In genomic region chr3L:8546355-8546771, dm6 we compare ENCODE assay signal across 1 fruit fly cellular context.
TF ChIP-seq lines count a peak whose summit lies in the region.

No protein-coding gene starts in this region.

TF ChIP-seq in whole organism, embryonic, 481 proteins besides CTCF, POLR2A, EP300 and RAD21 (continued from another document):
- TF ChIP-seq CG42726 (GFP tag; IDR thresholded peaks at IDR 0.05; lab: Robert Waterston, UW; ENCODE audit: partially characterized antibody) (no peak), hbn (GFP tag; IDR thresholded peaks at IDR 0.05; lab: Robert Waterston, UW; ENCODE audit: partially characterized antibody) (peak; percentile 41; the same call in 1 of the 2 replicates), CG12219 (GFP tag; optimal IDR thresholded peaks at IDR 0.05; lab: Kevin White, UChicago) (no peak), chn (GFP tag; optimal IDR thresholded peaks at IDR 0.05; lab: Kevin White, UChicago) (no peak), CG10431 (GFP tag; optimal IDR thresholded peaks at IDR 0.05; lab: Kevin White, UChicago) (peak; percentile 67), CG18599 (GFP tag; optimal IDR thresholded peaks at IDR 0.05; lab: Kevin White, UChicago) (peak; percentile 20), CG32532 (GFP tag; IDR thresholded peaks at IDR 0.05; lab: Robert Waterston, UW) (peak; percentile 61; the same call in 1 of the 2 replicates), CG7839 (tag; optimal IDR thresholded peaks at IDR 0.05; lab: Kevin White, UChicago) (peak; percentile 2), gsb (GFP tag; IDR thresholded peaks at IDR 0.05; lab: Robert Waterston, UW) (peak; percentile 25; the same call in 1 of the 2 replicates), CG4424 (GFP tag; optimal IDR thresholded peaks at IDR 0.05; lab: Kevin White, UChicago) (no peak), Hand (GFP tag; optimal IDR thresholded peaks at IDR 0.05; lab: Kevin White, UChicago) (peak; percentile 24), CG10321 (GFP tag; IDR thresholded peaks at IDR 0.05; lab: Robert Waterston, UW) (0 out of 2 replicates have a peak, but pooled peaks have one; percentile 16), HLHmδ (GFP tag; optimal IDR thresholded peaks at IDR 0.05; lab: Kevin White, UChicago) (no peak), bowl (GFP tag; IDR thresholded peaks at IDR 0.05; lab: Robert Waterston, UW) (0 out of 2 replicates have a peak, but pooled peaks have one; percentile 45), CG17359 (tag; optimal IDR thresholded peaks at IDR 0.05; lab: Kevin White, UChicago) (peak; percentile 11), nerfin-2 (GFP tag; IDR thresholded peaks at IDR 0.05; lab: Robert Waterston, UW; ENCODE audit: partially characterized antibody) (no peak), otp (GFP tag; IDR thresholded peaks at IDR 0.05; lab: Robert Waterston, UW) (0 out of 3 replicates have a peak, but pooled peaks have one; percentile 30), ab (GFP tag; optimal IDR thresholded peaks at IDR 0.05; lab: Kevin White, UChicago) (no peak), CG13424 (tag; optimal IDR thresholded peaks at IDR 0.05; lab: Kevin White, UChicago) (peak; percentile 6), CG10543 (GFP tag; optimal IDR thresholded peaks at IDR 0.05; lab: Kevin White, UChicago) (peak; percentile 58), CG34422 (GFP tag; IDR thresholded peaks at IDR 0.05; lab: Robert Waterston, UW) (peak; percentile 36; the same call in 1 of the 3 replicates), BtbVII (GFP tag; optimal IDR thresholded peaks at IDR 0.05; lab: Kevin White, UChicago) (peak; percentile 39), Scr (GFP tag; IDR thresholded peaks at IDR 0.05; lab: Robert Waterston, UW; ENCODE audit: partially characterized antibody) (no peak), Oaz (GFP tag; IDR thresholded peaks at IDR 0.05; lab: Robert Waterston, UW) (no peak), bbx (GFP tag; IDR thresholded peaks at IDR 0.05; lab: Robert Waterston, UW; ENCODE audit: partially characterized antibody) (peak; percentile 62; the same call in 1 of the 2 replicates), klu (GFP tag; IDR thresholded peaks at IDR 0.05; lab: Robert Waterston, UW) (no peak), gro (GFP tag; optimal IDR thresholded peaks at IDR 0.05; lab: Kevin White, UChicago) (no peak), pan (optimal IDR thresholded peaks at IDR 0.05; lab: Kevin White, UChicago) (no peak), pan (GFP tag; optimal IDR thresholded peaks at IDR 0.05 in 1 of 2, IDR thresholded peaks at IDR 0.05 in 1 of 2) (peak in 1 of 2 experiments; percentile 27), CG17912 (GFP tag; optimal IDR thresholded peaks at IDR 0.05; lab: Kevin White, UChicago) (peak; percentile 37), CG14965 (GFP tag; optimal IDR thresholded peaks at IDR 0.05; lab: Kevin White, UChicago; ENCODE audit: borderline replicate concordance) (no peak), dpn (GFP tag; optimal IDR thresholded peaks at IDR 0.05; lab: Kevin White, UChicago) (no peak), CG11695 (GFP tag; IDR thresholded peaks at IDR 0.05; lab: Robert Waterston, UW) (peak; percentile 31; the same call in 1 of the 3 replicates), Ssrp (tag; optimal IDR thresholded peaks at IDR 0.05; lab: Kevin White, UChicago) (no peak), lilli (GFP tag; optimal IDR thresholded peaks at IDR 0.05; lab: Kevin White, UChicago) (no peak), Stat92E (GFP tag; optimal IDR thresholded peaks at IDR 0.05; lab: Kevin White, UChicago) (peak in 1 of 3 experiments; percentile 59), Dll (GFP tag; IDR thresholded peaks at IDR 0.05; lab: Robert Waterston, UW; ENCODE audit: partially characterized antibody) (peak; percentile 21; the same call in 1 of the 4 replicates), cwo (GFP tag; optimal IDR thresholded peaks at IDR 0.05; lab: Kevin White, UChicago) (peak; percentile 45), kay (GFP tag; optimal IDR thresholded peaks at IDR 0.05; lab: Kevin White, UChicago) (peak; percentile 93), wdn (GFP tag; IDR thresholded peaks at IDR 0.05; lab: Robert Waterston, UW) (no peak), Hr78 (GFP tag; optimal IDR thresholded peaks at IDR 0.05; lab: Kevin White, UChicago) (no peak), Dp (GFP tag; optimal IDR thresholded peaks at IDR 0.05; lab: Kevin White, UChicago) (no peak), Lim3 (GFP tag; IDR thresholded peaks at IDR 0.05; lab: Robert Waterston, UW) (no peak), corto (GFP tag; optimal IDR thresholded peaks at IDR 0.05; lab: Kevin White, UChicago) (peak; percentile 62), HHEX (GFP tag; optimal IDR thresholded peaks at IDR 0.05; lab: Kevin White, UChicago) (no peak), Adf1 (GFP tag; IDR thresholded peaks at IDR 0.05; lab: Robert Waterston, UW) (no peak), unc-4 (GFP tag; IDR thresholded peaks at IDR 0.05; lab: Robert Waterston, UW; ENCODE audit: partially characterized antibody) (peak; percentile 47; the same call in 1 of the 2 replicates), CG10565 (GFP tag; optimal IDR thresholded peaks at IDR 0.05; lab: Kevin White, UChicago) (no peak), CG3838 (GFP tag; optimal IDR thresholded peaks at IDR 0.05; lab: Kevin White, UChicago) (no peak), CG10979 (tag; optimal IDR thresholded peaks at IDR 0.05; lab: Kevin White, UChicago) (no peak), Eip74EF (GFP tag; optimal IDR thresholded peaks at IDR 0.05; lab: Kevin White, UChicago) (peak in 1 of 2 experiments; percentile 28), ato (GFP tag; IDR thresholded peaks at IDR 0.05; lab: Robert Waterston, UW; ENCODE audit: partially characterized antibody) (0 out of 2 replicates have a peak, but pooled peaks have one; percentile 32), gfzf (GFP tag; optimal IDR thresholded peaks at IDR 0.05; lab: Kevin White, UChicago) (no peak), Oli (tag; optimal IDR thresholded peaks at IDR 0.05; lab: Kevin White, UChicago) (no peak), hkb (optimal IDR thresholded peaks at IDR 0.05; lab: Kevin White, UChicago) (no peak), hkb (GFP tag; IDR thresholded peaks at IDR 0.05; lab: Robert Waterston, UW) (0 out of 2 replicates have a peak, but pooled peaks have one; percentile 26), yki (optimal IDR thresholded peaks at IDR 0.05; lab: Kevin White, UChicago) (peak; percentile 86), fd102C (GFP tag; optimal IDR thresholded peaks at IDR 0.05; lab: Kevin White, UChicago) (peak; percentile 0), CrebB (tag; optimal IDR thresholded peaks at IDR 0.05; lab: Kevin White, UChicago) (peak; percentile 57), exex (tag; optimal IDR thresholded peaks at IDR 0.05; lab: Kevin White, UChicago) (no peak), HmgZ (tag; optimal IDR thresholded peaks at IDR 0.05; lab: Kevin White, UChicago) (peak; percentile 53), CG6765 (GFP tag; optimal IDR thresholded peaks at IDR 0.05; lab: Kevin White, UChicago) (peak; percentile 30), gsb-n (tag; optimal IDR thresholded peaks at IDR 0.05; lab: Kevin White, UChicago) (no peak), mirr (GFP tag; optimal IDR thresholded peaks at IDR 0.05; lab: Kevin White, UChicago) (peak; percentile 54), Trl (optimal IDR thresholded peaks at IDR 0.05; lab: Kevin White, UChicago) (peak; percentile 94), Trl (GFP tag; optimal IDR thresholded peaks at IDR 0.05; lab: Kevin White, UChicago) (no peak), dysf (GFP tag; IDR thresholded peaks at IDR 0.05; lab: Robert Waterston, UW) (no peak), CG34224 (GFP tag; IDR thresholded peaks at IDR 0.05; lab: Robert Waterston, UW; ENCODE audit: partially characterized antibody) (peak; percentile 67), PHDP (tag; optimal IDR thresholded peaks at IDR 0.05; lab: Kevin White, UChicago) (no peak), caup (GFP tag; optimal IDR thresholded peaks at IDR 0.05; lab: Kevin White, UChicago; ENCODE audit: severe bottlenecking) (peak; percentile 24), CG14014 (GFP tag; IDR thresholded peaks at IDR 0.05; lab: Robert Waterston, UW) (peak; percentile 14; the same call in 1 of the 2 replicates), z (GFP tag; IDR thresholded peaks at IDR 0.05; lab: Robert Waterston, UW) (peak; percentile 55; the same call in 2 of the 3 replicates), chm (GFP tag; IDR thresholded peaks at IDR 0.05; lab: Robert Waterston, UW) (peak; percentile 54; the same call in 1 of the 2 replicates), sr (GFP tag; IDR thresholded peaks at IDR 0.05; lab: Robert Waterston, UW) (0 out of 3 replicates have a peak, but pooled peaks have one; percentile 14), Rfx (GFP tag; IDR thresholded peaks at IDR 0.05; lab: Robert Waterston, UW) (peak; percentile 16; the same call in 1 of the 2 replicates), CG12769 (tag; optimal IDR thresholded peaks at IDR 0.05; lab: Kevin White, UChicago) (peak; percentile 91), her (GFP tag; optimal IDR thresholded peaks at IDR 0.05; lab: Kevin White, UChicago) (no peak), HLH3B (GFP tag; IDR thresholded peaks at IDR 0.05; lab: Robert Waterston, UW) (0 out of 2 replicates have a peak, but pooled peaks have one; percentile 18), CG2199 (GFP tag; IDR thresholded peaks at IDR 0.05; lab: Robert Waterston, UW) (0 out of 3 replicates have a peak, but pooled peaks have one; percentile 34), CG5953 (GFP tag; IDR thresholded peaks at IDR 0.05; lab: Robert Waterston, UW) (0 out of 2 replicates have a peak, but pooled peaks have one; percentile 6), CG18011 (GFP tag; optimal IDR thresholded peaks at IDR 0.05; lab: Kevin White, UChicago) (no peak), CG15514 (GFP tag; optimal IDR thresholded peaks at IDR 0.05; lab: Kevin White, UChicago) (peak; percentile 62), ftz-f1 (GFP tag; optimal IDR thresholded peaks at IDR 0.05; lab: Kevin White, UChicago) (peak; percentile 85), zfh1 (GFP tag; IDR thresholded peaks at IDR 0.05; lab: Robert Waterston, UW) (no peak), Awh (GFP tag; IDR thresholded peaks at IDR 0.05; lab: Robert Waterston, UW) (0 out of 2 replicates have a peak, but pooled peaks have one; percentile 10), CG14710 (tag; optimal IDR thresholded peaks at IDR 0.05; lab: Kevin White, UChicago) (no peak), CG8944 (GFP tag; optimal IDR thresholded peaks at IDR 0.05; lab: Kevin White, UChicago) (no peak), D (optimal IDR thresholded peaks at IDR 0.05; lab: Kevin White, UChicago) (no peak), D (GFP tag; optimal IDR thresholded peaks at IDR 0.05; lab: Kevin White, UChicago) (no peak), Pdp1 (GFP tag; optimal IDR thresholded peaks at IDR 0.05; lab: Kevin White, UChicago) (peak in 1 of 2 experiments; percentile 66), Xrp1 (GFP tag; IDR thresholded peaks at IDR 0.05; lab: Robert Waterston, UW) (peak; percentile 38), CG6813 (GFP tag; optimal IDR thresholded peaks at IDR 0.05; lab: Kevin White, UChicago) (peak; percentile 30), CG2678 (tag; optimal IDR thresholded peaks at IDR 0.05; lab: Kevin White, UChicago) (no peak), trem (tag; optimal IDR thresholded peaks at IDR 0.05; lab: Kevin White, UChicago) (peak; percentile 15), Ptx1 (GFP tag; IDR thresholded peaks at IDR 0.05; lab: Robert Waterston, UW) (no peak), CG3281 (GFP tag; optimal IDR thresholded peaks at IDR 0.05; lab: Kevin White, UChicago) (peak; percentile 19), bsh (GFP tag; optimal IDR thresholded peaks at IDR 0.05; lab: Kevin White, UChicago) (peak in 1 of 2 experiments; percentile 48), bigmax (GFP tag; optimal IDR thresholded peaks at IDR 0.05; lab: Kevin White, UChicago) (peak; percentile 10), shn (GFP tag; optimal IDR thresholded peaks at IDR 0.05; lab: Kevin White, UChicago) (peak; percentile 58), CG6683 (GFP tag; optimal IDR thresholded peaks at IDR 0.05; lab: Kevin White, UChicago) (no peak), ranshi (GFP tag; IDR thresholded peaks at IDR 0.05; lab: Robert Waterston, UW) (peak; percentile 17; the same call in 1 of the 2 replicates), pita (GFP tag; optimal IDR thresholded peaks at IDR 0.05; lab: Kevin White, UChicago) (no peak), pfk (GFP tag; optimal IDR thresholded peaks at IDR 0.05; lab: Kevin White, UChicago) (peak; percentile 29), CG6175 (GFP tag; IDR thresholded peaks at IDR 0.05; lab: Robert Waterston, UW) (peak; percentile 59; the same call in 2 of the 3 replicates), so (GFP tag; IDR thresholded peaks at IDR 0.05; lab: Robert Waterston, UW) (peak; percentile 48; the same call in 2 of the 3 replicates), H2.0 (GFP tag; IDR thresholded peaks at IDR 0.05; lab: Robert Waterston, UW) (peak; percentile 12; the same call in 1 of the 2 replicates), CG17385 (GFP tag; optimal IDR thresholded peaks at IDR 0.05; lab: Kevin White, UChicago) (peak; percentile 52), nom (GFP tag; optimal IDR thresholded peaks at IDR 0.05; lab: Kevin White, UChicago) (peak; percentile 89), CG13894 (tag; optimal IDR thresholded peaks at IDR 0.05; lab: Kevin White, UChicago) (peak; percentile 47), CG8290 (GFP tag; optimal IDR thresholded peaks at IDR 0.05; lab: Kevin White, UChicago) (no peak), CG8290 (tag; optimal IDR thresholded peaks at IDR 0.05; lab: Kevin White, UChicago) (peak in 1 of 2 experiments; percentile 44)
